Fruit fly (Drosophila melanogaster): Measurements from ENCODE around the gene Mtr4.

Mtr4 gene

DNA sequence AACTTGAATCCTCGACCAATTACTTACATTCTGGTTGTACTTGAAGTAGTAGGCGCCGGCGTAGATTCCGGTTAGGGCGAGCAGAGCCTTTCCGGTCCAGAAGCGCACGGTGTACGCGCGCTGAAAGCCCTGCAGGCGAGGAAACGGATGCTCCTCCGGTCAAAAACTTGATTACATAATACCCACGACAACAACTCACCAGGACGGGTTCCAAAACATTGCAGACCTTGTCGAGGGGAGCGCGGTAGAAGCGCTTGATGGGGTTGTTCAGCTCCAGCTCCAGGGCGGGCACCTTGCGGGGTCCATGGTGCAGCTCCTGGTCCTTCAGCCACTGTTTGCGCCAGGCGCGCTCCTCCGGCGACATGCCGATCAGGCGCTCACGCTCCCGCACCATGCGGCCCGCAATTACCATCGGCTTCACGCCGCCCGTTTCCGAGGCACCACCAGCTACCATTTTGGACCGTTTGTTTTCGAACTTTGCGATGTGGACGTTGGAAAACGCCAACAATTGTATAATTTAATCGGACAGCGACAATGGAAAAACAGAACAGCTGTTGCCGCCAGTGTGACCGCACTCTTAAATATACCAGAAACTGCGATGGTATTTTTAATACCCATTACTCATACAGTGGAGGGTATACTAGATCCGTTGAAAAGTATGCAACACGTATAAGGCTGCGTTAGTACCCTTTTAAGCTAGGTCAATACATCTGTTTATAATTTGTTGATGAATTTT is 1.4 kb upstream of the Mtr4 start, which contains the start of gene ND-B17 (continued):
- TF ChIP-seq CG7271 (tag; optimal IDR thresholded peaks at IDR 0.05): no peak
- peak; percentile 72 for TF ChIP-seq CG9932 (GFP tag; IDR thresholded peaks at IDR 0.05)
- no peak for TF ChIP-seq CG7745 (tag; optimal IDR thresholded peaks at IDR 0.05)
- no peak for TF ChIP-seq Gsc (GFP tag; IDR thresholded peaks at IDR 0.05)
- peak; percentile 76 for TF ChIP-seq pzg (GFP tag; optimal IDR thresholded peaks at IDR 0.05)
- peak; percentile 93 for TF ChIP-seq CG15073 (GFP tag; optimal IDR thresholded peaks at IDR 0.05)
- TF ChIP-seq luna (GFP tag; optimal IDR thresholded peaks at IDR 0.05): no peak
- TF ChIP-seq Oaz (GFP tag; IDR thresholded peaks at IDR 0.05): peak; percentile 45; the same call in 1 of the 2 replicates
- peak; percentile 29 for TF ChIP-seq CG9609 (GFP tag; optimal IDR thresholded peaks at IDR 0.05)
- TF ChIP-seq CG12071 (GFP tag; optimal IDR thresholded peaks at IDR 0.05): no peak
- TF ChIP-seq bcd (GFP tag; optimal IDR thresholded peaks at IDR 0.05): no peak
- TF ChIP-seq NfI (GFP tag; optimal IDR thresholded peaks at IDR 0.05): no peak
- TF ChIP-seq CG6175 (GFP tag; IDR thresholded peaks at IDR 0.05): no peak
- TF ChIP-seq H2.0 (GFP tag; IDR thresholded peaks at IDR 0.05): peak; percentile 65
- TF ChIP-seq B-H2 (GFP tag; optimal IDR thresholded peaks at IDR 0.05): peak; percentile 36
- peak; percentile 38; the same call in 1 of the 3 replicates for TF ChIP-seq Dbx (GFP tag; IDR thresholded peaks at IDR 0.05)
- TF ChIP-seq gt (GFP tag; IDR thresholded peaks at IDR 0.05): no peak
- TF ChIP-seq Usf (GFP tag; optimal IDR thresholded peaks at IDR 0.05): no peak
- TF ChIP-seq CG16815 (GFP tag; optimal IDR thresholded peaks at IDR 0.05): no peak
- TF ChIP-seq CG16779 (GFP tag; IDR thresholded peaks at IDR 0.05): no peak
- peak; percentile 64 for TF ChIP-seq CG9215 (GFP tag; IDR thresholded peaks at IDR 0.05)
- TF ChIP-seq CG17359 (tag; optimal IDR thresholded peaks at IDR 0.05): no peak
- peak; percentile 18 for TF ChIP-seq Dp (GFP tag; optimal IDR thresholded peaks at IDR 0.05)
- TF ChIP-seq Ssrp (tag; optimal IDR thresholded peaks at IDR 0.05): no peak
- no peak for TF ChIP-seq Hmx (GFP tag; optimal IDR thresholded peaks at IDR 0.05)
- TF ChIP-seq CG13296 (GFP tag; optimal IDR thresholded peaks at IDR 0.05): no peak
- TF ChIP-seq en (GFP tag; optimal IDR thresholded peaks at IDR 0.05): no peak
- TF ChIP-seq pros (GFP tag; optimal IDR thresholded peaks at IDR 0.05): no peak
- peak; percentile 63; the same call in 1 of the 2 replicates for TF ChIP-seq ranshi (GFP tag; IDR thresholded peaks at IDR 0.05)
- 0 out of 3 replicates have a peak, but pooled peaks have one; percentile 7 for TF ChIP-seq so (GFP tag; IDR thresholded peaks at IDR 0.05)
- TF ChIP-seq h (optimal IDR thresholded peaks at IDR 0.05): no peak
- no peak for TF ChIP-seq Nf-YB (GFP tag; optimal IDR thresholded peaks at IDR 0.05)
- TF ChIP-seq CG11247 (GFP tag; IDR thresholded peaks at IDR 0.05): peak; percentile 56
- TF ChIP-seq CG7928 (GFP tag; optimal IDR thresholded peaks at IDR 0.05): no peak
- TF ChIP-seq lmd (GFP tag; IDR thresholded peaks at IDR 0.05): peak; percentile 62
- peak; percentile 22 for TF ChIP-seq jumu (GFP tag; optimal IDR thresholded peaks at IDR 0.05)
- TF ChIP-seq Neu2 (GFP tag; optimal IDR thresholded peaks at IDR 0.05; ENCODE audit: borderline replicate concordance): no peak
- TF ChIP-seq sens (GFP tag): peak; percentile 93
- TF ChIP-seq ash1 (GFP tag; optimal IDR thresholded peaks at IDR 0.05): no peak
- peak; percentile 67 for TF ChIP-seq lilli (GFP tag; optimal IDR thresholded peaks at IDR 0.05)
- no peak for TF ChIP-seq CG1792 (GFP tag; optimal IDR thresholded peaks at IDR 0.05)
- no peak for TF ChIP-seq ro (GFP tag; IDR thresholded peaks at IDR 0.05)
- TF ChIP-seq CG18011 (GFP tag; optimal IDR thresholded peaks at IDR 0.05): no peak
- TF ChIP-seq rib (GFP tag; IDR thresholded peaks at IDR 0.05): no peak
- 0 out of 2 replicates have a peak, but pooled peaks have one; percentile 29 for TF ChIP-seq CG8765 (GFP tag; IDR thresholded peaks at IDR 0.05)
- no peak for TF ChIP-seq Eip74EF (GFP tag; optimal IDR thresholded peaks at IDR 0.05)
- TF ChIP-seq Drgx (GFP tag; IDR thresholded peaks at IDR 0.05): no peak
- TF ChIP-seq Max (GFP tag; optimal IDR thresholded peaks at IDR 0.05): no peak
- no peak for TF ChIP-seq dmrt99B (tag; optimal IDR thresholded peaks at IDR 0.05)
- no peak for TF ChIP-seq TFAM (GFP tag; optimal IDR thresholded peaks at IDR 0.05)
- TF ChIP-seq CG10543 (GFP tag; optimal IDR thresholded peaks at IDR 0.05): no peak
